Worm (Caenorhabditis elegans): ENCODE results near the gene sel-5.

DNA sequence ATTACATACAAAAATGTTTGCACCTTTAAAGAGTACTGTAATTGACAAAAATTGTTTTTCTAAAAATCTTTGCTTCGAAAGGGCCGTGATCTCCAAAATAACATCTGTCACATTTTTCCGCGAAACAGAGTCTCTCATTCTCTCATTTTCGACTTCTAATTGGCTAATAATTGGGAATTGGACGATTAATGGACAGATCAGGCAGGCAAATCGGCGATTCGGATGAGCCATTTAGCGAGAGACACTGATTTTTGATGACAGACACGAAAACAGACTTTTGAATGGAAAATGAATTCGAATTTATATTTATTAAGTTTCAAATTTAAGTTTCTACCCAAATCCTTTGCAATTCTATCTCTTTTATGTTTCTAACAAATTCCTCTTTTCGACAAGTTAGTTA is 25.6 kb upstream of the sel-5 start:
- TF ChIP-seq lsy-2 (tag; optimal IDR thresholded peaks at IDR 0.05) (no peak), jun-1 (tag; optimal IDR thresholded peaks at IDR 0.05) (no peak), nhr-47 (tag; optimal IDR thresholded peaks at IDR 0.05) (no peak), C34B4.2 (tag; optimal IDR thresholded peaks at IDR 0.05) (no peak)
